Worm (Caenorhabditis elegans): Measurements from ENCODE around the gene glb-34.

The glb-34 gene

ce11 chrIV:14610942-14611724 lies 38.6 kb upstream of the glb-34 start (continued):
- TF ChIP-seq pag-3 (tag; optimal IDR thresholded peaks at IDR 0.05; ENCODE audit: borderline replicate concordance, insufficient read depth) (no peak), nhr-20 (tag; optimal IDR thresholded peaks at IDR 0.05) (peak; percentile 94), elt-3 (tag; optimal IDR thresholded peaks at IDR 0.05) (peak in 3 of 6 experiments; percentile 44 to 60 (median 56)), nhr-47 (tag; optimal IDR thresholded peaks at IDR 0.05) (peak; percentile 41), rnt-1 (tag; optimal IDR thresholded peaks at IDR 0.05) (peak; percentile 65), efl-1 (optimal IDR thresholded peaks at IDR 0.05) (peak; percentile 25 to 53), efl-1 (GFP tag; optimal IDR thresholded peaks at IDR 0.05 in 1 of 2) (peak in 1 of 2 experiments; percentile 90), grh-1 (GFP tag; IDR thresholded peaks at IDR 0.05) (peak; percentile 47; the same call in 1 of the 2 replicates), dsc-1 (tag; optimal IDR thresholded peaks at IDR 0.05) (no peak), egl-13 (tag; optimal IDR thresholded peaks at IDR 0.05) (no peak), nhr-77 (tag; optimal IDR thresholded peaks at IDR 0.05) (peak; percentile 60), swsn-7 (tag; optimal IDR thresholded peaks at IDR 0.05) (peak; percentile 35), ztf-11 (tag; optimal IDR thresholded peaks at IDR 0.05) (no peak), lsy-2 (tag; optimal IDR thresholded peaks at IDR 0.05) (peak; percentile 48 to 56), nhr-90 (tag; optimal IDR thresholded peaks at IDR 0.05; ENCODE audit: poor library complexity) (peak; percentile 51), nhr-85 (tag) (peak; percentile 92), tbx-2 (tag; optimal IDR thresholded peaks at IDR 0.05) (peak; percentile 59), mef-2 (tag; optimal IDR thresholded peaks at IDR 0.05) (no peak), dpl-1 (GFP tag; optimal IDR thresholded peaks at IDR 0.05) (peak in 2 of 3 experiments; percentile 29 to 54), ceh-82 (tag; optimal IDR thresholded peaks at IDR 0.05) (peak in 1 of 3 experiments; percentile 2), C04F5.9 (tag; optimal IDR thresholded peaks at IDR 0.05) (no peak), C16A3.4 (tag; optimal IDR thresholded peaks at IDR 0.05) (peak; percentile 67)

- no peak for TF ChIP-seq lin-39 (tag; optimal IDR thresholded peaks at IDR 0.05)
- no peak for TF ChIP-seq pqm-1 (tag; optimal IDR thresholded peaks at IDR 0.05)
- no peak for TF ChIP-seq nhr-28 (tag; optimal IDR thresholded peaks at IDR 0.05)
- TF ChIP-seq rnt-1 (tag; optimal IDR thresholded peaks at IDR 0.05): no peak
- TF ChIP-seq nhr-85 (tag): peak; percentile 84
- TF ChIP-seq lin-14 (GFP tag; optimal IDR thresholded peaks at IDR 0.05): peak; percentile 24
- no peak for TF ChIP-seq ceh-90 (tag; optimal IDR thresholded peaks at IDR 0.05)
- no peak for TF ChIP-seq dpl-1 (GFP tag; optimal IDR thresholded peaks at IDR 0.05)
- TF ChIP-seq unc-30 (tag; optimal IDR thresholded peaks at IDR 0.05): no peak
- no peak for TF ChIP-seq sox-4 (tag; optimal IDR thresholded peaks at IDR 0.05)
- TF ChIP-seq sup-37 (GFP tag; optimal IDR thresholded peaks at IDR 0.05): no peak
- no peak for TF ChIP-seq nhr-84 (tag; optimal IDR thresholded peaks at IDR 0.05)
- TF ChIP-seq tlp-1 (tag; optimal IDR thresholded peaks at IDR 0.05): no peak
- no peak for TF ChIP-seq nhr-19 (GFP tag; conservative IDR thresholded peaks at IDR 0.05)
- TF ChIP-seq isw-1 (GFP tag; IDR thresholded peaks at IDR 0.05): no peak
- TF ChIP-seq irx-1 (tag; optimal IDR thresholded peaks at IDR 0.05): no peak
- no peak for TF ChIP-seq ceh-88 (GFP tag; IDR thresholded peaks at IDR 0.05)
- no peak for TF ChIP-seq aha-1 (tag; optimal IDR thresholded peaks at IDR 0.05)
- TF ChIP-seq nhr-76 (tag; optimal IDR thresholded peaks at IDR 0.05): no peak
- TF ChIP-seq snu-23 (GFP tag; optimal IDR thresholded peaks at IDR 0.05): peak; percentile 30
- peak; percentile 1 for TF ChIP-seq nhr-90 (tag; optimal IDR thresholded peaks at IDR 0.05; ENCODE audit: poor library complexity)
- TF ChIP-seq pax-3 (tag; optimal IDR thresholded peaks at IDR 0.05): no peak
- TF ChIP-seq mdl-1 (tag; optimal IDR thresholded peaks at IDR 0.05): peak in 1 of 2 experiments; percentile 8
- peak; percentile 18 for TF ChIP-seq elt-2 (tag; optimal IDR thresholded peaks at IDR 0.05)
- no peak for TF ChIP-seq grh-1 (GFP tag; IDR thresholded peaks at IDR 0.05)
- no peak for TF ChIP-seq ztf-11 (tag; optimal IDR thresholded peaks at IDR 0.05)
- TF ChIP-seq sptf-1 (tag; optimal IDR thresholded peaks at IDR 0.05): no peak
- no peak for TF ChIP-seq C16A3.4 (tag; optimal IDR thresholded peaks at IDR 0.05)
- TF ChIP-seq unc-130 (tag; optimal IDR thresholded peaks at IDR 0.05): no peak
- no peak for TF ChIP-seq ama-1 (optimal IDR thresholded peaks at IDR 0.05)
- TF ChIP-seq unc-62 (GFP tag; optimal IDR thresholded peaks at IDR 0.05): no peak
- TF ChIP-seq ztf-4 (tag; optimal IDR thresholded peaks at IDR 0.05): no peak
- no peak for TF ChIP-seq fos-1 (tag; optimal IDR thresholded peaks at IDR 0.05)
- TF ChIP-seq fkh-10 (GFP tag; optimal IDR thresholded peaks at IDR 0.05): no peak
- TF ChIP-seq hpl-2 (GFP tag; optimal IDR thresholded peaks at IDR 0.05): no peak
- peak in 1 of 2 experiments; percentile 69 for TF ChIP-seq lin-35 (GFP tag; optimal IDR thresholded peaks at IDR 0.05)
Observed at ce11 chrIV:14609774-14610173, 37.3 kb upstream of the glb-34 start.

Measured in whole organism, L1 larva.